Worm (Caenorhabditis elegans) whole organism, L1 larva: ENCODE data around the gene ZC262.13.

ENCODE experiments used
- ama-1 ChIP-seq: fragments of 150-350 bp; optimal IDR thresholded peaks from 2 replicates; lab custom pipeline; 2014
- ceh-88 ChIP-seq: fragments of 200-800 bp; sonication (Bioruptor generic); IDR thresholded peaks from 2 replicates; pipeline ENCODE4 v1.3.6; 2022; ENCODE audit warnings: missing genetic modification characterization, missing compliant biosample characterization
- fos-1 ChIP-seq: fragments of 150-350 bp; optimal IDR thresholded peaks from 2 replicates; lab custom pipeline; 2014; ENCODE audit warnings: missing biosample characterization, missing genetic modification characterization
- nhr-11 ChIP-seq: fragments of 150-350 bp; optimal IDR thresholded peaks from 2 replicates; lab custom pipeline; 2014; ENCODE audit warnings: missing biosample characterization, missing genetic modification characterization
- nhr-77 ChIP-seq: fragments of 150-350 bp; optimal IDR thresholded peaks from 2 replicates; lab custom pipeline; 2014; ENCODE audit warnings: missing biosample characterization, missing genetic modification characterization
- unc-130 ChIP-seq: fragments of 150-350 bp; optimal IDR thresholded peaks from 2 replicates; lab custom pipeline; 2017; ENCODE audit warnings: missing biosample characterization, missing genetic modification characterization, inconsistent platforms
- unc-62 ChIP-seq: fragments of 150-350 bp; optimal IDR thresholded peaks from 2 replicates; lab custom pipeline; 2014; ENCODE audit warnings: missing biosample characterization, missing genetic modification reagents, missing genetic modification characterization

- TF ChIP-seq nhr-11 (tag; lab: Kevin White, UChicago), result no peak
- TF ChIP-seq nhr-77 (tag; lab: Kevin White, UChicago), result peak; percentile 90
- TF ChIP-seq unc-130 (tag; lab: Kevin White, UChicago), result peak; percentile 71
- no peak for TF ChIP-seq unc-62 (GFP tag; lab: Kevin White, UChicago)
- peak; percentile 82 for TF ChIP-seq fos-1 (tag; lab: Kevin White, UChicago)
- TF ChIP-seq ceh-88, result 0 out of 2 replicates have a peak, but pooled peaks have one; percentile 36
- TF ChIP-seq ama-1 (lab: Kevin White, UChicago), result no peak
Measured at ce11 chrIII:8358213-8358672, 32.2 kb downstream of the ZC262.13 start, which contains the start of the genes R05D3.8 and rfp-1.
